Fruit fly (Drosophila melanogaster): ENCODE results near the gene Sld5.

Sld5 gene

dm6 chr3R:26056381-26056780 lies at the start of gene Sld5, which contains the start of gene CG14543:
Sld5 (minus strand) TSS chr3R:26056547.
CG14543 (plus strand) TSS chr3R:26056630.
- no peak for TF ChIP-seq noc (tag; optimal IDR thresholded peaks at IDR 0.05)

dm6 chr3R:26105924-26106494 lies 49.7 kb upstream of the Sld5 start:
- no peak for TF ChIP-seq noc (tag; optimal IDR thresholded peaks at IDR 0.05)

dm6 chr3R:26105407-26105806 lies 49.1 kb upstream of the Sld5 start:
- TF ChIP-seq noc (tag; optimal IDR thresholded peaks at IDR 0.05), result no peak

- peak; percentile 75 for TF ChIP-seq noc (tag; optimal IDR thresholded peaks at IDR 0.05)
Measured at dm6 chr3R:26105141-26105403, 48.7 kb upstream of the Sld5 start.

- TF ChIP-seq noc (tag; optimal IDR thresholded peaks at IDR 0.05), result peak; percentile 80
Measured at dm6 chr3R:26104302-26105140, 48.2 kb upstream of the Sld5 start.

dm6 chr3R:26103440-26103839 lies 47.1 kb upstream of the Sld5 start:
- no peak for TF ChIP-seq noc (tag; optimal IDR thresholded peaks at IDR 0.05)

dm6 chr3R:26099238-26099637 lies 42.9 kb upstream of the Sld5 start:
- TF ChIP-seq noc (tag; optimal IDR thresholded peaks at IDR 0.05), result peak; percentile 17

dm6 chr3R:26098502-26099210 lies 42.3 kb upstream of the Sld5 start, which contains the start of gene dysf:
dysf (minus strand) TSS chr3R:26098711.
- peak; percentile 53 for TF ChIP-seq noc (tag; optimal IDR thresholded peaks at IDR 0.05)

dm6 chr3R:26096192-26096591 lies 39.8 kb upstream of the Sld5 start:
- TF ChIP-seq noc (tag; optimal IDR thresholded peaks at IDR 0.05), result no peak

dm6 chr3R:26095551-26095950 lies 39.2 kb upstream of the Sld5 start:
- no peak for TF ChIP-seq noc (tag; optimal IDR thresholded peaks at IDR 0.05)

dm6 chr3R:26081380-26081991 lies 25.1 kb upstream of the Sld5 start:
- no peak for TF ChIP-seq noc (tag; optimal IDR thresholded peaks at IDR 0.05)

- no peak for TF ChIP-seq noc (tag; optimal IDR thresholded peaks at IDR 0.05)
Measured at dm6 chr3R:26075252-26075651, 18.9 kb upstream of the Sld5 start.

dm6 chr3R:26072477-26072876 lies 16.1 kb upstream of the Sld5 start:
- TF ChIP-seq noc (tag; optimal IDR thresholded peaks at IDR 0.05), result no peak

- TF ChIP-seq noc (tag; optimal IDR thresholded peaks at IDR 0.05), result no peak
Measured at dm6 chr3R:26068135-26068534, 11.8 kb upstream of the Sld5 start.

dm6 chr3R:26064708-26065107 lies 8.4 kb upstream of the Sld5 start:
- no peak for TF ChIP-seq noc (tag; optimal IDR thresholded peaks at IDR 0.05)

dm6 chr3R:26062911-26063310 lies 6.6 kb upstream of the Sld5 start, which contains the start of gene CG14551:
CG14551 (minus strand) TSS chr3R:26063011.
- no peak for TF ChIP-seq noc (tag; optimal IDR thresholded peaks at IDR 0.05)
